Worm (Caenorhabditis elegans) whole organism, L1 larva: ENCODE data around the gene C47E8.11.
A peak's percentile ranks its signal among the peaks of the same experiment; 100 is the strongest.

Experiments
- C16A3.4 ChIP-seq: fragments of 150-350 bp; optimal IDR thresholded peaks from 2 replicates; lab custom pipeline; 2014; ENCODE audit warnings: missing biosample characterization, missing genetic modification characterization
- Y116A8C.19 ChIP-seq: sonication (generic microtip); optimal IDR thresholded peaks from 2 replicates; lab custom pipeline; 2016; ENCODE audit warnings: missing compliant biosample characterization, missing genetic modification characterization, borderline replicate concordance
- aha-1 ChIP-seq: fragments of 150-350 bp; optimal IDR thresholded peaks from 2 replicates; lab custom pipeline; 2014; ENCODE audit warnings: missing biosample characterization, missing genetic modification characterization
- aly-2 ChIP-seq: fragments of 150-350 bp; optimal IDR thresholded peaks from 2 replicates; lab custom pipeline; 2014; ENCODE audit warnings: missing biosample characterization, missing genetic modification characterization
- ceh-63 ChIP-seq: fragments of 200-800 bp; sonication (Bioruptor generic); optimal IDR thresholded peaks from 2 replicates; lab custom pipeline; 2018; ENCODE audit warnings: mild to moderate bottlenecking, missing genetic modification characterization, missing compliant biosample characterization
- ceh-82 ChIP-seq, 3 experiments: fragments of 150-350 bp in 1 of 3; sonication (generic microtip) in 2 of 3; optimal IDR thresholded peaks; 2 replicates each; lab custom pipeline; 2014 to 2017; ENCODE audit warnings: missing biosample characterization in 3 of 3, missing genetic modification characterization in 3 of 3
- ceh-90 ChIP-seq: sonication (generic microtip); optimal IDR thresholded peaks from 2 replicates; lab custom pipeline; 2016; ENCODE audit warnings: missing genetic modification characterization, missing compliant biosample characterization
- dsc-1 ChIP-seq: sonication (generic microtip); optimal IDR thresholded peaks from 2 replicates; lab custom pipeline; 2016; ENCODE audit warnings: mild to moderate bottlenecking, missing genetic modification characterization, missing compliant biosample characterization
- efl-1 ChIP-seq, 4 experiments: fragments of 150-350 bp; optimal IDR thresholded peaks in 3 of 4; peaks in 1 of 4; 1 replicate in 1 of 4; 2 replicates in 3 of 4; lab custom pipeline; 2014; ENCODE audit warnings: missing biosample characterization in 2 of 4, missing genetic modification characterization in 2 of 4, missing genetic modification reagents in 2 of 4
- egl-27 ChIP-seq, 2 experiments: fragments of 150-350 bp in 1 of 2; sonication (generic microtip); optimal IDR thresholded peaks; 3 replicates each; lab custom pipeline; 2017 to 2018; ENCODE audit warnings: missing biosample characterization in 2 of 2, missing genetic modification characterization in 2 of 2, missing genetic modification reagents in 2 of 2
- ets-5 ChIP-seq: fragments of 200-800 bp; sonication (Bioruptor generic); IDR thresholded peaks from 2 replicates; pipeline ENCODE4 v1.3.6; 2022; ENCODE audit warnings: missing genetic modification characterization, missing compliant biosample characterization
- fkh-10 ChIP-seq: sonication (generic microtip); optimal IDR thresholded peaks from 2 replicates; lab custom pipeline; 2017; ENCODE audit warnings: missing biosample characterization, missing genetic modification reagents, missing genetic modification characterization
- fkh-4 ChIP-seq: sonication (generic microtip); optimal IDR thresholded peaks from 2 replicates; lab custom pipeline; 2016; ENCODE audit warnings: missing compliant biosample characterization, missing genetic modification characterization, borderline replicate concordance
- fkh-8 ChIP-seq: sonication (generic microtip); optimal IDR thresholded peaks from 2 replicates; lab custom pipeline; 2016; ENCODE audit warnings: mild to moderate bottlenecking, missing genetic modification characterization, missing compliant biosample characterization
- hlh-17 ChIP-seq: fragments of 200-800 bp; sonication (Bioruptor generic); optimal IDR thresholded peaks from 2 replicates; lab custom pipeline; 2018; ENCODE audit warnings: missing genetic modification characterization, mild to moderate bottlenecking, missing compliant biosample characterization, moderate library complexity, borderline replicate concordance
- hpl-2 ChIP-seq: fragments of 150-350 bp; optimal IDR thresholded peaks from 2 replicates; lab custom pipeline; 2014; ENCODE audit warnings: missing biosample characterization, missing genetic modification reagents, missing genetic modification characterization
- lin-13 ChIP-seq: fragments of 150-350 bp; optimal IDR thresholded peaks from 2 replicates; lab custom pipeline; 2014; ENCODE audit warnings: missing biosample characterization, missing genetic modification reagents, missing genetic modification characterization
- lin-14 ChIP-seq: fragments of 200-800 bp; sonication (Bioruptor generic); optimal IDR thresholded peaks from 2 replicates; lab custom pipeline; 2018; ENCODE audit warnings: mild to moderate bottlenecking, missing genetic modification characterization, moderate library complexity, missing compliant biosample characterization
- lin-35 ChIP-seq, 2 experiments: fragments of 150-350 bp; optimal IDR thresholded peaks; 2 replicates each; lab custom pipeline; 2014; ENCODE audit warnings: missing biosample characterization in 2 of 2, missing genetic modification characterization in 2 of 2, missing genetic modification reagents in 2 of 2
- lin-39 ChIP-seq: fragments of 150-350 bp; optimal IDR thresholded peaks from 2 replicates; lab custom pipeline; 2014; ENCODE audit warnings: missing biosample characterization, missing genetic modification reagents, missing genetic modification characterization
- lir-3 ChIP-seq: sonication (generic microtip); optimal IDR thresholded peaks from 2 replicates; lab custom pipeline; 2016; ENCODE audit warnings: mild to moderate bottlenecking, missing genetic modification characterization, moderate library complexity, missing compliant biosample characterization; ENCODE audit not compliant: poor library complexity
- mdl-1 ChIP-seq, 2 experiments: fragments of 150-350 bp; optimal IDR thresholded peaks; 2 replicates each; lab custom pipeline; 2014 to 2017; ENCODE audit warnings: missing biosample characterization in 2 of 2, missing genetic modification characterization in 2 of 2, inconsistent platforms in 1 of 2
- nhr-12 ChIP-seq: sonication (generic microtip); optimal IDR thresholded peaks from 2 replicates; lab custom pipeline; 2017; ENCODE audit warnings: missing biosample characterization, missing genetic modification characterization
- nhr-19 ChIP-seq: fragments of 200-800 bp; sonication (Bioruptor generic); conservative IDR thresholded peaks from 2 replicates; pipeline ENCODE4 v1.3.6; 2022; ENCODE audit warnings: missing genetic modification characterization, missing compliant biosample characterization
- nhr-20 ChIP-seq: sonication (generic microtip); optimal IDR thresholded peaks from 2 replicates; lab custom pipeline; 2016; ENCODE audit warnings: mild to moderate bottlenecking, missing genetic modification characterization, missing compliant biosample characterization
- nhr-237 ChIP-seq: fragments of 150-350 bp; optimal IDR thresholded peaks from 2 replicates; lab custom pipeline; 2014; ENCODE audit warnings: missing biosample characterization, missing genetic modification characterization
- nhr-28 ChIP-seq: fragments of 150-350 bp; optimal IDR thresholded peaks from 2 replicates; lab custom pipeline; 2014; ENCODE audit warnings: missing biosample characterization, missing genetic modification characterization
- nhr-71 ChIP-seq: sonication (generic microtip); optimal IDR thresholded peaks from 2 replicates; lab custom pipeline; 2016; ENCODE audit warnings: mild to moderate bottlenecking, missing genetic modification characterization, moderate library complexity, missing compliant biosample characterization
- nhr-76 ChIP-seq: sonication (generic microtip); optimal IDR thresholded peaks from 2 replicates; lab custom pipeline; 2017; ENCODE audit warnings: missing biosample characterization, missing genetic modification characterization
- nhr-90 ChIP-seq: sonication (generic microtip); optimal IDR thresholded peaks from 2 replicates; lab custom pipeline; 2016; ENCODE audit warnings: mild to moderate bottlenecking, missing genetic modification characterization, missing compliant biosample characterization; ENCODE audit not compliant: poor library complexity
- snu-23 ChIP-seq: sonication (generic microtip); optimal IDR thresholded peaks from 2 replicates; lab custom pipeline; 2016; ENCODE audit warnings: missing genetic modification characterization, missing compliant biosample characterization
- sup-37 ChIP-seq: fragments of 200-800 bp; sonication (Bioruptor generic); optimal IDR thresholded peaks from 2 replicates; lab custom pipeline; 2018; ENCODE audit warnings: mild to moderate bottlenecking, missing genetic modification characterization, missing compliant biosample characterization
- swsn-7 ChIP-seq: sonication (generic microtip); optimal IDR thresholded peaks from 2 replicates; lab custom pipeline; 2016; ENCODE audit warnings: missing genetic modification characterization, missing compliant biosample characterization
- tbx-2 ChIP-seq: sonication (generic microtip); optimal IDR thresholded peaks from 2 replicates; lab custom pipeline; 2016; ENCODE audit warnings: missing genetic modification characterization, missing compliant biosample characterization
- tlp-1 ChIP-seq: fragments of 150-350 bp; optimal IDR thresholded peaks from 2 replicates; lab custom pipeline; 2014; ENCODE audit warnings: missing biosample characterization, missing genetic modification characterization
- unc-130 ChIP-seq: fragments of 150-350 bp; optimal IDR thresholded peaks from 2 replicates; lab custom pipeline; 2017; ENCODE audit warnings: missing biosample characterization, missing genetic modification characterization, inconsistent platforms
- unc-62 ChIP-seq: fragments of 150-350 bp; optimal IDR thresholded peaks from 2 replicates; lab custom pipeline; 2014; ENCODE audit warnings: missing biosample characterization, missing genetic modification reagents, missing genetic modification characterization
- xbp-1 ChIP-seq: sonication (generic microtip); optimal IDR thresholded peaks from 2 replicates; lab custom pipeline; 2016; ENCODE audit warnings: missing genetic modification characterization, missing compliant biosample characterization
- zip-4 ChIP-seq: fragments of 200-800 bp; sonication (Bioruptor generic); optimal IDR thresholded peaks from 2 replicates; lab custom pipeline; 2018; ENCODE audit warnings: mild to moderate bottlenecking, missing genetic modification characterization, moderate library complexity, missing compliant biosample characterization
- ztf-11 ChIP-seq, 2 experiments: sonication (generic microtip); optimal IDR thresholded peaks; 2 replicates each; lab custom pipeline; 2016 to 2017; ENCODE audit warnings: missing genetic modification characterization in 2 of 2, missing biosample characterization in 1 of 2, missing compliant biosample characterization in 1 of 2
- ztf-4 ChIP-seq: fragments of 150-350 bp; optimal IDR thresholded peaks from 2 replicates; lab custom pipeline; 2014; ENCODE audit warnings: missing biosample characterization, missing genetic modification characterization

C47E8.11 gene

DNA sequence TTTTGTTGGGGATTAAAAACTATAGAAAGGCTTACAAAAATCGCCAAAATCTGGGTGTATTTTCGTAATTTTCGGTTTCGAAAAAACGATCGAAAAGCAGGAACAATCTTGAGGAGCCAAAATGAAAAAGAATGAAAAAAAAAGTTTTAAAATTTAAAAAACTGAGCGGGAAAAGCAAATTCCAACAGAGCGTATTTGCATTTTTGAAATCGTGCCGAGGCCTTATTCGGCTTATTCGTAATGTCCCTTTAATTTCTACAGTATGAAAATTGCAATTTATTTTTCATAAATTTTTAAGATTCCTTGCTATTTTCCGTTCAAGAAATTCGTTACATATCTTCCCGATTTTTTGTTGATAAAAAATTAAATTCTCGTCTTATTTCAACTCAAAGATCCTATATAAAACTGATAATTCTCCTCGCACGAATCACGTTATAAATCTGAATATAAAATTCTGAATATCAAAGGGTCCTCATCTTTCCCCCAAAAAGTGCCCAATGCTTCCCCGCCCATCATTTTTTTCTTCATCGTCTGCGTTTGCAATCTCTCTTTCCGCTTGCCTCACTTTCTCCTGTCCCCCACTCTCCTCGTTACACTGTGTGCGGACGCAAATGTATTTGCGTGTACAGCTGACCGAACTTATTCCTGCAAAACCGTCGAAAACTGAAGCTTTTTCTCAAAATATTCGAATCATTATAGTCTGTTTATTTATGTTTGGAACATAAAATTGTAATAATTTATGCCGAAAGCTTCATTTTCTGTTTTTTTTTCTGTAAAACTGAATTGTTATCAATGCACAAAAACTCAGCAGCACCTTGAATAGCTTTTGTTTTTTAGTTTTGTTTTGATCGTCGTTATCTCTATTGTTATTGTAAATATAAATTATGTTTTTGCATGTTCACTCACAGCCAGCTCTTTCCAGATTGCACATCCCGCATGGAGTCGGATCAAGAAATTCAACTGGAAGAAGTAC lies 42.3 kb upstream of the C47E8.11 start, which contains the start of the genes rfc-1 and pmp-3 (continued):
- TF ChIP-seq xbp-1 (tag; lab: Kevin White, UChicago) (no peak), mdl-1 (tag; optimal IDR thresholded peaks at IDR 0.05; lab: Kevin White, UChicago) (no peak), hpl-2 (GFP tag; lab: Kevin White, UChicago) (no peak), nhr-20 (tag; lab: Kevin White, UChicago) (peak; percentile 30), lin-13 (no peak), C16A3.4 (tag; lab: Kevin White, UChicago) (no peak), tbx-2 (peak; percentile 22), nhr-28 (tag; lab: Kevin White, UChicago) (no peak), tlp-1 (tag; lab: Kevin White, UChicago) (no peak), aly-2 (no peak), lin-14 (peak; percentile 42), hlh-17 (no peak), snu-23 (GFP tag; lab: Kevin White, UChicago) (peak; percentile 36), zip-4 (GFP tag; lab: Kevin White, UChicago) (no peak), sup-37 (GFP tag; lab: Kevin White, UChicago) (no peak), ceh-82 (tag; optimal IDR thresholded peaks at IDR 0.05; lab: Kevin White, UChicago) (no peak), lir-3 (tag; lab: Kevin White, UChicago) (no peak), nhr-237 (tag; lab: Kevin White, UChicago) (no peak), lin-35 (GFP tag; optimal IDR thresholded peaks at IDR 0.05; lab: Kevin White, UChicago) (peak; percentile 79 to 93), nhr-76 (tag; lab: Kevin White, UChicago) (no peak), fkh-10 (GFP tag; lab: Kevin White, UChicago) (no peak), dsc-1 (tag; lab: Kevin White, UChicago) (peak; percentile 2), lin-39 (tag; lab: Kevin White, UChicago) (no peak), ceh-63 (GFP tag; lab: Kevin White, UChicago) (no peak), nhr-90 (tag; lab: Kevin White, UChicago) (no peak), unc-62 (GFP tag; lab: Kevin White, UChicago) (no peak), fkh-4 (tag; lab: Kevin White, UChicago) (no peak), ceh-90 (tag; lab: Kevin White, UChicago) (no peak), egl-27 (tag; optimal IDR thresholded peaks at IDR 0.05; lab: Kevin White, UChicago) (no peak), swsn-7 (tag; lab: Kevin White, UChicago) (peak; percentile 9), ztf-11 (tag; optimal IDR thresholded peaks at IDR 0.05; lab: Kevin White, UChicago) (no peak), nhr-12 (tag; lab: Kevin White, UChicago) (no peak), nhr-71 (tag; lab: Kevin White, UChicago) (peak; percentile 42), ztf-4 (tag; lab: Kevin White, UChicago) (no peak), ets-5 (GFP tag; lab: Robert Waterston, UW) (no peak), fkh-8 (peak; percentile 12), unc-130 (peak; percentile 5), aha-1 (tag; lab: Kevin White, UChicago) (no peak), Y116A8C.19 (tag; lab: Kevin White, UChicago) (no peak)

- peak; percentile 45 for TF ChIP-seq lin-14
- peak; percentile 86 for TF ChIP-seq fkh-10 (GFP tag; lab: Kevin White, UChicago)
- no peak for TF ChIP-seq nhr-19 (GFP tag; lab: Robert Waterston, UW)
- no peak for TF ChIP-seq efl-1 (optimal IDR thresholded peaks at IDR 0.05; lab: Kevin White, UChicago)
- TF ChIP-seq efl-1 (GFP tag; optimal IDR thresholded peaks at IDR 0.05 in 1 of 2; lab: Kevin White, UChicago) = peak in 1 of 2 experiments; percentile 66
Observed at ce11 chrV:14648825-14649224, 39.6 kb upstream of the C47E8.11 start.
